Worm (Caenorhabditis elegans): Measurements from ENCODE around the gene swt-7.

Gene swt-7

DNA sequence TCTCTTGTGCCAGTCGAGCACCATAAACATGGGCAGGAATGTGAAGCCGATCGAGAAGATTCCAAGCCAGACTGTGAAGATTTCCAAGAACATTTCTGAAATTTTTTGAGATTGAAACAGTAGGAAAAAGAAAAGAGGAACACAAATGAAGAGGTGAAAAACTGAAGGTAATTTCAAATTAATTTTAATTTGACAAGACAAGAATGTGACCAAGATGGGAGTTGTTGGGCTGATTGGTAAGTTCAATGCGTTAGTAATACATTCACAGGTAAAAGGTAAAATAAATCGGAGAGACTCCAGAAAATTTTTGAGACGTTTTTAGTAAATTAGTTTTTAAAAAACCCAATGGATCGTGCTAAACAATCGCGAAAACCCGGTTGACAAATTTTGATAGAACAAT, at the start of gene swt-7:
Gene swt-7 (minus strand): TSS at position 101 of the 400 bp plus-strand sequence.
- TF ChIP-seq snpc-1.1 (tag; optimal IDR thresholded peaks at IDR 0.05; ENCODE audit: insufficient read depth) (no peak), hlh-12 (tag; optimal IDR thresholded peaks at IDR 0.05) (no peak), efl-1 (GFP tag; optimal IDR thresholded peaks at IDR 0.05) (no peak), Y53F4B.3 (GFP tag; IDR thresholded peaks at IDR 0.05) (no peak), ama-1 (optimal IDR thresholded peaks at IDR 0.05) (no peak), ama-1 (GFP tag; optimal IDR thresholded peaks at IDR 0.05) (no peak), snpc-1.3 (tag; optimal IDR thresholded peaks at IDR 0.05; ENCODE audit: insufficient read depth) (no peak), egl-18 (GFP tag; IDR thresholded peaks at IDR 0.05) (no peak), bed-2 (GFP tag; IDR thresholded peaks at IDR 0.05) (no peak)

DNA sequence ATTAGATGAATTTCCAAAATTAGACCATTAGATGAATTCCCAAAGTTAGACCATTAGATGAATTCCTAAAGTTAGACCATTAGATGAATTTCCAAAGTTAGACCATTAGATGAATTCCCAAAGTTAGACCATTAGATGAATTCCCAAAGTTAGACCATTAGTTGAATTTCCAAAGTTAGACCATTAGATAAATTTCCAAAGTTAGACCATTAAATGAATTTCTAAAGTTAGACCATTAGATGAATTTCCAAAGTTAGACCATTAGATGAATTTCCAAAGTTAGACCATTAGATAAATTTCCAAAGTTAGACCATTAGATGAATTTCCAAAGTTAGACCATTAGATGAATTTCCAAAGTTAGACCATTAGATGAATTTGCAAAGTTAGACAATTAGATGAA, 44.7 kb upstream of the swt-7 start:
- TF ChIP-seq egrh-3 (GFP tag; IDR thresholded peaks at IDR 0.05), result peak; percentile 83

- TF ChIP-seq xnd-1 (tag; optimal IDR thresholded peaks at IDR 0.05) (no peak), D2030.7 (GFP tag; IDR thresholded peaks at IDR 0.05) (no peak), hlh-12 (tag; optimal IDR thresholded peaks at IDR 0.05) (no peak), madf-8 (GFP tag; conservative IDR thresholded peaks at IDR 0.05) (no peak), Y79H2A.3 (GFP tag; conservative IDR thresholded peaks at IDR 0.05) (no peak), rcor-1 (GFP tag; IDR thresholded peaks at IDR 0.05) (no peak), C06A6.2 (GFP tag; conservative IDR thresholded peaks at IDR 0.05) (no peak), mes-4 (tag; optimal IDR thresholded peaks at IDR 0.05) (no peak), sea-2 (GFP tag; IDR thresholded peaks at IDR 0.05) (no peak), ceh-79 (tag; optimal IDR thresholded peaks at IDR 0.05) (no peak), ztf-18 (tag; optimal IDR thresholded peaks at IDR 0.05) (no peak), K12H6.12 (tag; optimal IDR thresholded peaks at IDR 0.05) (no peak), nhr-90 (tag; optimal IDR thresholded peaks at IDR 0.05) (no peak), sptf-2 (GFP tag; optimal IDR thresholded peaks at IDR 0.05) (no peak), ets-4 (GFP tag; optimal IDR thresholded peaks at IDR 0.05) (no peak), hrde-1 (tag; optimal IDR thresholded peaks at IDR 0.05; ENCODE audit: borderline replicate concordance) (no peak), dpff-1 (tag; optimal IDR thresholded peaks at IDR 0.05) (no peak), let-607 (tag; optimal IDR thresholded peaks at IDR 0.05) (no peak), zim-3 (tag; optimal IDR thresholded peaks at IDR 0.05) (no peak)
Measured at ce11 chrV:5072082-5072481, 41.5 kb upstream of the swt-7 start, which contains the start of gene Y58A7A.2. Gene Y58A7A.2 (minus strand): TSS chrV:5072182.

ce11 chrV:5069440-5069839, 38.8 kb upstream of the swt-7 start, which contains the start of gene Y58A7A.1:
Gene Y58A7A.1 (minus strand): TSS chrV:5069540.
- TF ChIP-seq ztf-6 (GFP tag; IDR thresholded peaks at IDR 0.05) (no peak), ztf-18 (tag; optimal IDR thresholded peaks at IDR 0.05) (no peak), F22D6.2 (tag; optimal IDR thresholded peaks at IDR 0.05) (no peak), nfya-1 (tag; optimal IDR thresholded peaks at IDR 0.05; ENCODE audit: borderline replicate concordance, insufficient read depth) (no peak), Y53F4B.3 (GFP tag; IDR thresholded peaks at IDR 0.05) (no peak), ztf-26 (tag; optimal IDR thresholded peaks at IDR 0.05) (no peak)

ce11 chrV:5067390-5067789, 36.8 kb upstream of the swt-7 start:
- TF ChIP-seq dox-1 (GFP tag; IDR thresholded peaks at IDR 0.05), result no peak
- peak; percentile 87 for TF ChIP-seq nhr-80 (tag; optimal IDR thresholded peaks at IDR 0.05)
- no peak for TF ChIP-seq ceh-91 (GFP tag; IDR thresholded peaks at IDR 0.05)
- no peak for TF ChIP-seq rcor-1 (GFP tag; IDR thresholded peaks at IDR 0.05)
- peak; percentile 48; the same call in 1 of the 2 replicates for TF ChIP-seq cebp-1 (GFP tag; IDR thresholded peaks at IDR 0.05)
- TF ChIP-seq cebp-1 (tag; optimal IDR thresholded peaks at IDR 0.05), result peak; percentile 74
- peak; percentile 67 for TF ChIP-seq unc-62 (GFP tag; optimal IDR thresholded peaks at IDR 0.05)
